Worm (Caenorhabditis elegans) whole organism, L4 larva: ENCODE measurements around the gene F01D5.3.
"Not testable (repeated sequence)": the region's sequence is repeated elsewhere in the genome, so short reads cannot be mapped to it uniquely, and the experiment has no call there.

Experiments
- ces-1 ChIP-seq: fragments of 150-350 bp; sonication (generic microtip); optimal IDR thresholded peaks from 4 replicates; lab custom pipeline; 2014; ENCODE audit warnings: missing biosample characterization, missing genetic modification reagents, missing genetic modification characterization
- hlh-30 ChIP-seq: sonication (generic microtip); optimal IDR thresholded peaks from 2 replicates; lab custom pipeline; 2017; ENCODE audit warnings: antibody characterized with exemption, mild to moderate bottlenecking, missing genetic modification characterization, missing compliant biosample characterization; ENCODE audit not compliant: insufficient read depth
- nhr-237 ChIP-seq: sonication (generic microtip); optimal IDR thresholded peaks from 2 replicates; lab custom pipeline; 2017; ENCODE audit warnings: missing biosample characterization, missing genetic modification characterization
- snpc-4 ChIP-seq: fragments of 150-350 bp; optimal IDR thresholded peaks from 2 replicates; lab custom pipeline; 2014; ENCODE audit warnings: missing biosample characterization, missing genetic modification characterization

- TF ChIP-seq ces-1 (GFP tag; lab: Kevin White, UChicago); hlh-30 (tag; lab: Kevin White, UChicago); snpc-4; nhr-237 (tag; lab: Kevin White, UChicago): not testable (repeated sequence)
Measured at ce11 chrII:14000044-14000443, at the start of gene F01D5.3.
